Fruit fly (Drosophila melanogaster) whole organism, embryonic: Measurements from ENCODE around the gene CG5805.

Source experiments
- Awh ChIP-seq: fragments of 200-800 bp; sonication (Bioruptor generic); IDR thresholded peaks from 2 replicates; pipeline ENCODE4, ENCODE4 v1.3.6; 2022; ENCODE audit warnings: missing biosample characterization, missing genetic modification characterization
- CG10654 ChIP-seq: fragments of 200-800 bp; sonication (Bioruptor generic); optimal IDR thresholded peaks from 2 replicates; lab custom pipeline; 2016; ENCODE audit warnings: missing biosample characterization, missing genetic modification characterization
- CG10979 ChIP-seq: fragments of 200-800 bp; sonication (Bioruptor generic); optimal IDR thresholded peaks from 2 replicates; lab custom pipeline; 2018; ENCODE audit warnings: missing biosample characterization, mild to moderate bottlenecking, missing genetic modification characterization, moderate library complexity
- CG11398 ChIP-seq: fragments of 200-800 bp; sonication (Bioruptor generic); optimal IDR thresholded peaks from 2 replicates; lab custom pipeline; 2016; ENCODE audit warnings: missing biosample characterization, missing genetic modification characterization
- CG11560 ChIP-seq: fragments of 200-800 bp; sonication (Bioruptor generic); IDR thresholded peaks from 3 replicates; pipeline ENCODE4 v1.3.6; 2022; ENCODE audit warnings: missing biosample characterization, missing genetic modification characterization
- CG12155 ChIP-seq: fragments of 200-800 bp; sonication (Bioruptor generic); optimal IDR thresholded peaks from 3 replicates; lab custom pipeline; 2016; ENCODE audit warnings: missing biosample characterization, missing genetic modification characterization
- CG1233 ChIP-seq: fragments of 200-800 bp; sonication (Bioruptor generic); optimal IDR thresholded peaks from 4 replicates; lab custom pipeline; 2018; ENCODE audit warnings: missing biosample characterization, mild to moderate bottlenecking, missing genetic modification characterization
- CG12744 ChIP-seq: fragments of 200-800 bp; sonication (Bioruptor generic); optimal IDR thresholded peaks from 2 replicates; lab custom pipeline; 2016; ENCODE audit warnings: missing biosample characterization, missing genetic modification characterization
- CG12769 ChIP-seq: fragments of 200-800 bp; sonication (Bioruptor generic); optimal IDR thresholded peaks from 2 replicates; lab custom pipeline; 2019; ENCODE audit warnings: missing biosample characterization, mild to moderate bottlenecking, missing genetic modification characterization, moderate library complexity
- CG13296 ChIP-seq: fragments of 200-800 bp; sonication (Bioruptor generic); optimal IDR thresholded peaks from 3 replicates; lab custom pipeline; 2018; ENCODE audit warnings: missing biosample characterization, mild to moderate bottlenecking, missing genetic modification characterization
- CG14014 ChIP-seq: fragments of 200-800 bp; sonication (Bioruptor generic); IDR thresholded peaks from 2 replicates; pipeline ENCODE4 v1.3.6; 2022; ENCODE audit warnings: missing biosample characterization, missing genetic modification characterization
- CG14441 ChIP-seq: fragments of 200-800 bp; sonication (Bioruptor generic); IDR thresholded peaks from 2 replicates; pipeline ENCODE4 v1.3.6; 2022; ENCODE audit warnings: missing biosample characterization, missing genetic modification characterization
- CG15269 ChIP-seq: fragments of 200-800 bp; sonication (Bioruptor generic); optimal IDR thresholded peaks from 2 replicates; lab custom pipeline; 2018; ENCODE audit warnings: missing biosample characterization, mild to moderate bottlenecking, missing genetic modification characterization, moderate library complexity
- CG16779 ChIP-seq: fragments of 200-800 bp; sonication (Bioruptor generic); IDR thresholded peaks from 2 replicates; pipeline ENCODE4 v1.3.6; 2022; ENCODE audit warnings: missing biosample characterization, missing genetic modification characterization
- CG17612 ChIP-seq: fragments of 200-800 bp; sonication (Bioruptor generic); IDR thresholded peaks from 2 replicates; pipeline ENCODE4 v1.3.6; 2022; ENCODE audit warnings: missing biosample characterization, missing genetic modification characterization
- CG17802 ChIP-seq: fragments of 200-800 bp; sonication (Bioruptor generic); optimal IDR thresholded peaks from 2 replicates; lab custom pipeline; 2018; ENCODE audit warnings: missing biosample characterization, mild to moderate bottlenecking, missing genetic modification characterization, moderate library complexity
- CG17829 ChIP-seq: fragments of 200-800 bp; optimal IDR thresholded peaks from 2 replicates; lab custom pipeline; 2019; ENCODE audit warnings: missing biosample characterization, mild to moderate bottlenecking, missing genetic modification characterization, moderate library complexity
- CG2120 ChIP-seq: fragments of 200-800 bp; sonication (Bioruptor generic); optimal IDR thresholded peaks from 3 replicates; lab custom pipeline; 2016; ENCODE audit warnings: missing biosample characterization, missing genetic modification characterization
- CG31224 ChIP-seq: fragments of 200-800 bp; sonication (Bioruptor generic); IDR thresholded peaks from 2 replicates; pipeline ENCODE4 v1.3.6; 2022; ENCODE audit warnings: missing biosample characterization, missing genetic modification characterization
- CG31441 ChIP-seq: fragments of 200-800 bp; sonication (Bioruptor generic); IDR thresholded peaks from 2 replicates; pipeline ENCODE4 v1.3.6; 2022; ENCODE audit warnings: missing biosample characterization, missing genetic modification characterization
- CG3838 ChIP-seq: fragments of 200-800 bp; sonication (Bioruptor generic); optimal IDR thresholded peaks from 3 replicates; lab custom pipeline; 2016; ENCODE audit warnings: missing biosample characterization, missing genetic modification characterization
- CG4282 ChIP-seq: fragments of 200-800 bp; sonication (Bioruptor generic); optimal IDR thresholded peaks from 2 replicates; lab custom pipeline; 2016; ENCODE audit warnings: missing biosample characterization, missing genetic modification characterization
- CG6254 ChIP-seq: fragments of 200-800 bp; sonication (Bioruptor generic); optimal IDR thresholded peaks from 3 replicates; lab custom pipeline; 2017; ENCODE audit warnings: mild to moderate bottlenecking, missing biosample characterization, missing genetic modification reagents, missing genetic modification characterization
- CG8388 ChIP-seq: fragments of 200-800 bp; sonication (Bioruptor generic); optimal IDR thresholded peaks from 2 replicates; lab custom pipeline; 2019; ENCODE audit warnings: missing biosample characterization, mild to moderate bottlenecking, missing genetic modification characterization, moderate library complexity
- CG9215 ChIP-seq: fragments of 200-800 bp; sonication (Bioruptor generic); IDR thresholded peaks from 2 replicates; pipeline ENCODE4 v1.3.6; 2022; ENCODE audit warnings: missing biosample characterization, missing genetic modification characterization
- CG9609 ChIP-seq: fragments of 200-800 bp; sonication (Bioruptor generic); optimal IDR thresholded peaks from 3 replicates; lab custom pipeline; 2016; ENCODE audit warnings: missing biosample characterization, missing genetic modification characterization
- CG9817 ChIP-seq: fragments of 200-800 bp; sonication (Bioruptor generic); optimal IDR thresholded peaks from 2 replicates; lab custom pipeline; 2018; ENCODE audit warnings: missing biosample characterization, mild to moderate bottlenecking, missing genetic modification characterization, moderate library complexity
- Dbx ChIP-seq: fragments of 200-800 bp; sonication (Bioruptor generic); IDR thresholded peaks from 3 replicates; pipeline ENCODE4 v1.3.6; 2022; ENCODE audit warnings: missing biosample characterization, missing genetic modification characterization
- E2f2 ChIP-seq: fragments of 200-800 bp; sonication (Bioruptor generic); IDR thresholded peaks from 2 replicates; pipeline ENCODE4 v1.3.6; 2022; ENCODE audit warnings: missing biosample characterization, missing genetic modification characterization
- Eip74EF ChIP-seq, 2 experiments: fragments of 200-800 bp in 1 of 2; fragments of >200 bp in 1 of 2; sonication (Bioruptor generic) in 1 of 2; optimal IDR thresholded peaks; 2 replicates each; lab custom pipeline; 2017 to 2019; ENCODE audit warnings: missing biosample characterization in 2 of 2, missing genetic modification characterization in 2 of 2, mild to moderate bottlenecking in 1 of 2, moderate library complexity in 1 of 2
- H2.0 ChIP-seq: fragments of 200-800 bp; sonication (Bioruptor generic); IDR thresholded peaks from 2 replicates; pipeline ENCODE4 v1.3.6; 2022; ENCODE audit warnings: missing biosample characterization, missing genetic modification characterization
- HLH3B ChIP-seq: fragments of 200-800 bp; sonication (Bioruptor generic); IDR thresholded peaks from 2 replicates; pipeline ENCODE4 v1.3.6; 2022; ENCODE audit warnings: missing biosample characterization, missing genetic modification characterization
- HLH54F ChIP-seq: fragments of 200-800 bp; sonication (Bioruptor generic); optimal IDR thresholded peaks from 3 replicates; lab custom pipeline; 2016; ENCODE audit warnings: missing biosample characterization, missing genetic modification characterization
- MTF-1 ChIP-seq: fragments of 200-800 bp; sonication (Bioruptor generic); optimal IDR thresholded peaks from 2 replicates; lab custom pipeline; 2018; ENCODE audit warnings: missing biosample characterization, mild to moderate bottlenecking, missing genetic modification characterization, borderline replicate concordance
- Oaz ChIP-seq: fragments of 200-800 bp; sonication (Bioruptor generic); IDR thresholded peaks from 2 replicates; pipeline ENCODE4 v1.3.6; 2022; ENCODE audit warnings: missing biosample characterization, missing genetic modification characterization
- ase ChIP-seq: fragments of 200-800 bp; sonication (Bioruptor generic); IDR thresholded peaks from 3 replicates; pipeline ENCODE4 v1.3.6; 2022; ENCODE audit warnings: missing biosample characterization, missing genetic modification characterization
- bbx ChIP-seq: fragments of 200-800 bp; sonication (Bioruptor generic); IDR thresholded peaks from 2 replicates; pipeline ENCODE4 v1.3.6; 2022; ENCODE audit warnings: missing biosample characterization, missing genetic modification characterization; ENCODE audit not compliant: partially characterized antibody
- chif ChIP-seq, 2 experiments: fragments of 200-800 bp; sonication (Bioruptor generic); optimal IDR thresholded peaks; 3 replicates each; lab custom pipeline; 2016; ENCODE audit warnings: missing biosample characterization in 2 of 2, missing genetic modification characterization in 2 of 2
- ci ChIP-seq: fragments of 200-800 bp; sonication (Bioruptor generic); IDR thresholded peaks from 3 replicates; pipeline ENCODE4 v1.3.6; 2022; ENCODE audit warnings: missing biosample characterization, missing genetic modification characterization
- da ChIP-seq: fragments of 200-800 bp; sonication (Bioruptor generic); optimal IDR thresholded peaks from 2 replicates; lab custom pipeline; 2016; ENCODE audit warnings: missing biosample characterization, missing genetic modification characterization
- hth ChIP-seq: fragments of >200 bp; optimal IDR thresholded peaks from 2 replicates; lab custom pipeline; 2017; ENCODE audit warnings: inconsistent platforms
- inv ChIP-seq: fragments of 200-800 bp; sonication (Bioruptor generic); IDR thresholded peaks from 2 replicates; pipeline ENCODE4 v1.3.6; 2022; ENCODE audit warnings: missing biosample characterization, missing genetic modification characterization; ENCODE audit not compliant: partially characterized antibody
- ken ChIP-seq: fragments of 200-800 bp; sonication (Bioruptor generic); IDR thresholded peaks from 3 replicates; pipeline ENCODE4 v1.3.6; 2022; ENCODE audit warnings: missing biosample characterization, missing genetic modification characterization
- nerfin-2 ChIP-seq: fragments of 200-800 bp; sonication (Bioruptor generic); IDR thresholded peaks from 2 replicates; pipeline ENCODE4 v1.3.6; 2022; ENCODE audit warnings: missing biosample characterization, missing genetic modification characterization; ENCODE audit not compliant: partially characterized antibody
- nom ChIP-seq: fragments of 200-800 bp; sonication (Bioruptor generic); optimal IDR thresholded peaks from 2 replicates; lab custom pipeline; 2017; ENCODE audit warnings: missing biosample characterization, missing genetic modification characterization, mild to moderate bottlenecking, moderate library complexity, missing genetic modification reagents
- p53 ChIP-seq: fragments of 200-800 bp; sonication (Bioruptor generic); optimal IDR thresholded peaks from 2 replicates; lab custom pipeline; 2016; ENCODE audit warnings: missing biosample characterization, missing genetic modification characterization
- psq ChIP-seq: fragments of 200-800 bp; sonication (Bioruptor generic); optimal IDR thresholded peaks from 2 replicates; lab custom pipeline; 2017; ENCODE audit warnings: missing biosample characterization, missing genetic modification characterization
- schlank ChIP-seq: fragments of 200-800 bp; sonication (Bioruptor generic); optimal IDR thresholded peaks from 2 replicates; lab custom pipeline; 2018; ENCODE audit warnings: missing biosample characterization, mild to moderate bottlenecking, missing genetic modification characterization
- stc ChIP-seq: fragments of 200-800 bp; sonication (Bioruptor generic); IDR thresholded peaks from 2 replicates; pipeline ENCODE4 v1.3.6; 2022; ENCODE audit warnings: missing biosample characterization, missing genetic modification characterization
- usp ChIP-seq: fragments of >200 bp; optimal IDR thresholded peaks from 2 replicates; lab custom pipeline; 2017; ENCODE audit warnings: missing biosample characterization, missing genetic modification characterization

The CG5805 gene

DNA sequence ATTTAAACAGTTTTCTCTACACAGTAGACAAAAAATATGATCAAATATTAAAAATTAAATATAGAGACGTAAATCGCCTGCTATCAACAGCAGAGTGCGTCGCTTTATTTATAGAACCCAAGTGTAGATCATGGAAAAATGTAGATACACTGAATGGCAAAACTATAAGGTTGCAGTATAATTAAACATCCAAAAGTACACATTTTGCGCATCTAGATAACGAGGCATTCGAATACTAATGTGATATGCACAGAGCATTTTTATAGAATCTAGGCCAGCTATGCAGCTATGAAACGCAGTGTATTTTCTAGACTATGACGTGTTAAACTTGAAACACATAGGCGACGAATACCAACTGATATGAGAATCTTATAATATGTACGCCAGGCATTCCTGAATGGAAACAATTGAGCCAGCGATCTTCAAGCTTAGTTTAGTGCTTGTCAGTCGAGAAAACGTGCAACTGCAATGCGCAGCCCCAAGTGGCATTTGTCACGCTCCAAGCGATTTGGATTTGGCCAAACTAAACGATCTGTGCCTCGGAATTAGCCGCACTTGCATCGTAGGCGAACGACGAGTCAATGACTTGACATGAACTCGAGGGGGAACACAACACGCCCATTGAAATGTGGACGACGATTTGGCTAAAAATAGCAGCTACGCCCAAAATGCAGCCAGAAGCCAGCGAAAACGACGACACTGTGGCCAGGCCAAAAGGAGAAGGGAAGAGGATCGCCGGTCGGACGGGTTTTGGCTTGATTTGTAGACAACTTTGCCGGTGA, 23.8 kb upstream of the CG5805 start (continued):
- TF ChIP-seq Eip74EF (GFP tag; optimal IDR thresholded peaks at IDR 0.05; lab: Kevin White, UChicago), result peak in 1 of 2 experiments; percentile 81
- TF ChIP-seq ci, result peak; percentile 94
- TF ChIP-seq CG16779 (GFP tag; lab: Robert Waterston, UW), result peak; percentile 78
- TF ChIP-seq nerfin-2 (GFP tag; lab: Robert Waterston, UW), result no peak
- TF ChIP-seq CG14441, result peak; percentile 91
- TF ChIP-seq CG11398 (GFP tag; lab: Kevin White, UChicago), result peak; percentile 71
- peak; percentile 42 for TF ChIP-seq CG3838 (GFP tag; lab: Kevin White, UChicago)
- TF ChIP-seq ase, result peak; percentile 90
- peak; percentile 91 for TF ChIP-seq schlank (tag; lab: Kevin White, UChicago)
- TF ChIP-seq CG8388 (GFP tag; lab: Kevin White, UChicago), result peak; percentile 76
- peak; percentile 75 to 82 for TF ChIP-seq chif (GFP tag; optimal IDR thresholded peaks at IDR 0.05; lab: Kevin White, UChicago)
- peak; percentile 95 for TF ChIP-seq CG2120
- peak; percentile 78 for TF ChIP-seq CG9215 (GFP tag; lab: Robert Waterston, UW)
- TF ChIP-seq CG17829 (tag; lab: Kevin White, UChicago), result peak; percentile 74
- TF ChIP-seq CG4282, result peak; percentile 57
- peak; percentile 91 for TF ChIP-seq CG13296
- peak; percentile 31 for TF ChIP-seq psq (GFP tag; lab: Kevin White, UChicago)
- TF ChIP-seq HLH54F (GFP tag; lab: Kevin White, UChicago), result peak; percentile 92
- peak; percentile 90 for TF ChIP-seq Dbx (GFP tag; lab: Robert Waterston, UW)
- peak; percentile 89 for TF ChIP-seq ken (GFP tag; lab: Robert Waterston, UW)
- TF ChIP-seq E2f2 (GFP tag; lab: Robert Waterston, UW), result peak; percentile 66
- TF ChIP-seq CG17802 (tag; lab: Kevin White, UChicago), result peak; percentile 67
- peak; percentile 68; the same call in 1 of the 2 replicates for TF ChIP-seq CG17612
- TF ChIP-seq CG11560 (tag; lab: Robert Waterston, UW), result peak; percentile 76; the same call in 2 of the 3 replicates
- TF ChIP-seq CG31224 (GFP tag; lab: Robert Waterston, UW), result peak; percentile 78
- peak; percentile 83 for TF ChIP-seq Oaz (GFP tag; lab: Robert Waterston, UW)
- TF ChIP-seq CG10654 (GFP tag; lab: Kevin White, UChicago), result peak; percentile 67
- no peak for TF ChIP-seq CG6254 (GFP tag; lab: Kevin White, UChicago)
- TF ChIP-seq nom (GFP tag; lab: Kevin White, UChicago), result peak; percentile 19
- TF ChIP-seq H2.0 (GFP tag; lab: Robert Waterston, UW), result peak; percentile 88
- TF ChIP-seq p53 (GFP tag; lab: Kevin White, UChicago), result no peak
- TF ChIP-seq Awh (GFP tag; lab: Robert Waterston, UW), result peak; percentile 86
- no peak for TF ChIP-seq inv (GFP tag; lab: Robert Waterston, UW)
- peak; percentile 96 for TF ChIP-seq CG12769
- TF ChIP-seq CG10979 (tag; lab: Kevin White, UChicago), result peak; percentile 70
- TF ChIP-seq CG15269 (tag; lab: Kevin White, UChicago), result peak; percentile 95
- peak; percentile 85 for TF ChIP-seq stc (GFP tag; lab: Robert Waterston, UW)
- TF ChIP-seq bbx (GFP tag; lab: Robert Waterston, UW), result no peak
- TF ChIP-seq CG12155 (GFP tag; lab: Kevin White, UChicago), result peak; percentile 87
- peak; percentile 93 for TF ChIP-seq CG14014
- TF ChIP-seq CG12744 (GFP tag; lab: Kevin White, UChicago), result peak; percentile 82
- TF ChIP-seq da (GFP tag; lab: Kevin White, UChicago), result peak; percentile 68
- TF ChIP-seq CG9817 (tag; lab: Kevin White, UChicago), result peak; percentile 90
- TF ChIP-seq HLH3B (GFP tag; lab: Robert Waterston, UW), result peak; percentile 89
- TF ChIP-seq CG31441, result peak; percentile 83
- no peak for TF ChIP-seq hth (lab: Kevin White, UChicago)
- peak; percentile 83 for TF ChIP-seq CG1233
- TF ChIP-seq MTF-1 (GFP tag; lab: Kevin White, UChicago), result peak; percentile 78
- TF ChIP-seq CG9609, result peak; percentile 84
- no peak for TF ChIP-seq usp (GFP tag; lab: Kevin White, UChicago)
